Fruit fly (Drosophila melanogaster) whole organism, embryonic: ENCODE measurements around the gene tbrd-1.

Source experiments
- Atf3 ChIP-seq: fragments of 200-800 bp; sonication (Bioruptor generic); optimal IDR thresholded peaks from 3 replicates; lab custom pipeline; 2016; ENCODE audit warnings: missing biosample characterization, missing genetic modification characterization
- C15 ChIP-seq: fragments of 200-800 bp; sonication (Bioruptor generic); IDR thresholded peaks from 3 replicates; pipeline ENCODE4 v1.3.6; 2022; ENCODE audit warnings: missing biosample characterization, missing genetic modification characterization
- CG10565 ChIP-seq: fragments of 200-800 bp; sonication (Bioruptor generic); optimal IDR thresholded peaks from 3 replicates; lab custom pipeline; 2016; ENCODE audit warnings: missing biosample characterization, mild to moderate bottlenecking, missing genetic modification characterization
- CG12299 ChIP-seq: fragments of 200-800 bp; sonication (Bioruptor generic); optimal IDR thresholded peaks from 2 replicates; lab custom pipeline; 2018; ENCODE audit warnings: missing biosample characterization, mild to moderate bottlenecking, missing genetic modification characterization
- CG1233 ChIP-seq: fragments of 200-800 bp; sonication (Bioruptor generic); optimal IDR thresholded peaks from 4 replicates; lab custom pipeline; 2018; ENCODE audit warnings: missing biosample characterization, mild to moderate bottlenecking, missing genetic modification characterization
- CG13296 ChIP-seq: fragments of 200-800 bp; sonication (Bioruptor generic); optimal IDR thresholded peaks from 3 replicates; lab custom pipeline; 2018; ENCODE audit warnings: missing biosample characterization, mild to moderate bottlenecking, missing genetic modification characterization
- CG13775 ChIP-seq: fragments of 200-800 bp; sonication (Bioruptor generic); optimal IDR thresholded peaks from 3 replicates; lab custom pipeline; 2017; ENCODE audit warnings: missing biosample characterization, mild to moderate bottlenecking, missing genetic modification characterization
- CG14965 ChIP-seq: fragments of 200-800 bp; sonication (Bioruptor generic); optimal IDR thresholded peaks from 2 replicates; lab custom pipeline; 2016; ENCODE audit warnings: missing biosample characterization, missing genetic modification characterization, borderline replicate concordance
- CG17328 ChIP-seq: fragments of 200-800 bp; sonication (Bioruptor generic); IDR thresholded peaks from 2 replicates; pipeline ENCODE4 v1.3.6; 2022; ENCODE audit warnings: missing biosample characterization, missing genetic modification characterization
- CG1832 ChIP-seq: fragments of 200-800 bp; sonication (Bioruptor generic); optimal IDR thresholded peaks from 2 replicates; lab custom pipeline; 2017; ENCODE audit warnings: missing biosample characterization, mild to moderate bottlenecking, missing genetic modification characterization, inconsistent platforms
- CG2116 ChIP-seq: fragments of 200-800 bp; sonication (Bioruptor generic); optimal IDR thresholded peaks from 3 replicates; lab custom pipeline; 2018; ENCODE audit warnings: missing biosample characterization, mild to moderate bottlenecking, missing genetic modification characterization
- CG33213 ChIP-seq: fragments of 200-800 bp; sonication (Bioruptor generic); optimal IDR thresholded peaks from 3 replicates; lab custom pipeline; 2016; ENCODE audit warnings: missing biosample characterization, missing genetic modification characterization
- CG4282 ChIP-seq: fragments of 200-800 bp; sonication (Bioruptor generic); optimal IDR thresholded peaks from 2 replicates; lab custom pipeline; 2016; ENCODE audit warnings: missing biosample characterization, missing genetic modification characterization
- CG43689 ChIP-seq: fragments of 200-800 bp; sonication (Bioruptor generic); IDR thresholded peaks from 2 replicates; pipeline ENCODE4 v1.3.6; 2022; ENCODE audit warnings: missing biosample characterization, missing genetic modification characterization
- CG4730 ChIP-seq: fragments of 200-800 bp; sonication (Bioruptor generic); IDR thresholded peaks from 2 replicates; pipeline ENCODE4 v1.3.6; 2022; ENCODE audit warnings: missing biosample characterization, missing genetic modification characterization
- CG4820 ChIP-seq: fragments of 200-800 bp; sonication (Bioruptor generic); optimal IDR thresholded peaks from 3 replicates; lab custom pipeline; 2016; ENCODE audit warnings: missing biosample characterization, missing genetic modification characterization
- CG5180 ChIP-seq: fragments of 200-800 bp; sonication (Bioruptor generic); optimal IDR thresholded peaks from 3 replicates; lab custom pipeline; 2017; ENCODE audit warnings: missing biosample characterization, missing genetic modification characterization, mild to moderate bottlenecking, moderate library complexity, missing genetic modification reagents
- CkIIα-i1 ChIP-seq: fragments of 200-800 bp; sonication (Bioruptor generic); IDR thresholded peaks from 2 replicates; pipeline ENCODE4 v1.3.6; 2022; ENCODE audit warnings: missing biosample characterization, missing genetic modification characterization
- H15 ChIP-seq: fragments of 200-800 bp; sonication (Bioruptor generic); IDR thresholded peaks from 3 replicates; pipeline ENCODE4 v1.3.6; 2022; ENCODE audit warnings: missing biosample characterization, missing genetic modification characterization
- Hand ChIP-seq: fragments of 200-800 bp; sonication (Bioruptor generic); optimal IDR thresholded peaks from 2 replicates; lab custom pipeline; 2017; ENCODE audit warnings: mild to moderate bottlenecking, missing biosample characterization, missing genetic modification reagents, missing genetic modification characterization
- HmgD ChIP-seq: fragments of 200-800 bp; sonication (Bioruptor generic); optimal IDR thresholded peaks from 3 replicates; lab custom pipeline; 2016; ENCODE audit warnings: missing biosample characterization, missing genetic modification characterization
- MTF-1 ChIP-seq: fragments of 200-800 bp; sonication (Bioruptor generic); optimal IDR thresholded peaks from 2 replicates; lab custom pipeline; 2018; ENCODE audit warnings: missing biosample characterization, mild to moderate bottlenecking, missing genetic modification characterization, borderline replicate concordance
- NC2α ChIP-seq: fragments of 200-800 bp; sonication (Bioruptor generic); optimal IDR thresholded peaks from 2 replicates; lab custom pipeline; 2016; ENCODE audit warnings: missing biosample characterization, missing genetic modification characterization
- NfI ChIP-seq: fragments of 200-800 bp; sonication (Bioruptor generic); optimal IDR thresholded peaks from 3 replicates; lab custom pipeline; 2018; ENCODE audit warnings: missing biosample characterization, mild to moderate bottlenecking, missing genetic modification characterization, moderate library complexity
- Opbp ChIP-seq: fragments of 200-800 bp; sonication (Bioruptor generic); IDR thresholded peaks from 3 replicates; pipeline ENCODE4 v1.3.6; 2022; ENCODE audit warnings: missing biosample characterization, missing genetic modification characterization; ENCODE audit not compliant: partially characterized antibody
- Rfx ChIP-seq: fragments of 200-800 bp; sonication (Bioruptor generic); IDR thresholded peaks from 2 replicates; pipeline ENCODE4 v1.3.6; 2022; ENCODE audit warnings: missing biosample characterization, missing genetic modification characterization
- Rx ChIP-seq: fragments of 200-800 bp; sonication (Bioruptor generic); IDR thresholded peaks from 2 replicates; pipeline ENCODE4 v1.3.6; 2022; ENCODE audit warnings: missing biosample characterization, missing genetic modification characterization
- YL-1 ChIP-seq: fragments of 200-800 bp; sonication (Bioruptor generic); optimal IDR thresholded peaks from 3 replicates; lab custom pipeline; 2017; ENCODE audit warnings: missing biosample characterization, mild to moderate bottlenecking, missing genetic modification characterization
- ara ChIP-seq: fragments of 200-800 bp; sonication (Bioruptor generic); IDR thresholded peaks from 2 replicates; pipeline ENCODE4 v1.3.6; 2022; ENCODE audit warnings: missing biosample characterization, missing genetic modification characterization
- ase ChIP-seq: fragments of 200-800 bp; sonication (Bioruptor generic); IDR thresholded peaks from 3 replicates; pipeline ENCODE4 v1.3.6; 2022; ENCODE audit warnings: missing biosample characterization, missing genetic modification characterization
- ato ChIP-seq: fragments of 200-800 bp; sonication (Bioruptor generic); IDR thresholded peaks from 2 replicates; pipeline ENCODE4 v1.3.6; 2022; ENCODE audit warnings: missing biosample characterization, missing genetic modification characterization; ENCODE audit not compliant: partially characterized antibody
- bigmax ChIP-seq: fragments of 200-800 bp; sonication (Bioruptor generic); optimal IDR thresholded peaks from 2 replicates; lab custom pipeline; 2018; ENCODE audit warnings: missing biosample characterization, mild to moderate bottlenecking, missing genetic modification characterization
- btn ChIP-seq: fragments of 200-800 bp; sonication (Bioruptor generic); optimal IDR thresholded peaks from 2 replicates; lab custom pipeline; 2016; ENCODE audit warnings: missing biosample characterization, missing genetic modification characterization
- cwo ChIP-seq: fragments of 200-800 bp; sonication (Bioruptor generic); optimal IDR thresholded peaks from 3 replicates; lab custom pipeline; 2017; ENCODE audit warnings: missing biosample characterization, missing genetic modification characterization, mild to moderate bottlenecking, moderate library complexity, missing genetic modification reagents
- dati ChIP-seq: fragments of 200-800 bp; sonication (Bioruptor generic); IDR thresholded peaks from 2 replicates; pipeline ENCODE4 v1.3.6; 2022; ENCODE audit warnings: missing biosample characterization, missing genetic modification characterization
- dmrt99B ChIP-seq: fragments of 200-800 bp; sonication (Bioruptor generic); optimal IDR thresholded peaks from 2 replicates; lab custom pipeline; 2018; ENCODE audit warnings: missing biosample characterization, mild to moderate bottlenecking, missing genetic modification characterization, moderate library complexity
- gcm2 ChIP-seq: fragments of 200-800 bp; sonication (Bioruptor generic); optimal IDR thresholded peaks from 2 replicates; lab custom pipeline; 2016; ENCODE audit warnings: missing biosample characterization, missing genetic modification characterization
- ind ChIP-seq: fragments of 200-800 bp; sonication (Bioruptor generic); optimal IDR thresholded peaks from 3 replicates; lab custom pipeline; 2016; ENCODE audit warnings: missing biosample characterization, missing genetic modification characterization
- kah ChIP-seq: fragments of 200-800 bp; sonication (Bioruptor generic); optimal IDR thresholded peaks from 2 replicates; lab custom pipeline; 2018; ENCODE audit warnings: missing biosample characterization, mild to moderate bottlenecking, missing genetic modification characterization
- ken ChIP-seq: fragments of 200-800 bp; sonication (Bioruptor generic); IDR thresholded peaks from 3 replicates; pipeline ENCODE4 v1.3.6; 2022; ENCODE audit warnings: missing biosample characterization, missing genetic modification characterization
- lola ChIP-seq, 3 experiments: fragments of >200 bp in 2 of 3; fragments of 200-800 bp in 1 of 3; sonication (Bioruptor generic) in 1 of 3; optimal IDR thresholded peaks; 2 replicates each; lab custom pipeline; 2017 to 2019; ENCODE audit warnings: missing biosample characterization in 3 of 3, missing genetic modification characterization in 3 of 3, mild to moderate bottlenecking in 1 of 3, moderate library complexity in 1 of 3
- nerfin-2 ChIP-seq: fragments of 200-800 bp; sonication (Bioruptor generic); IDR thresholded peaks from 2 replicates; pipeline ENCODE4 v1.3.6; 2022; ENCODE audit warnings: missing biosample characterization, missing genetic modification characterization; ENCODE audit not compliant: partially characterized antibody
- pfk ChIP-seq: fragments of 200-800 bp; sonication (Bioruptor generic); optimal IDR thresholded peaks from 2 replicates; lab custom pipeline; 2018; ENCODE audit warnings: missing biosample characterization, mild to moderate bottlenecking, missing genetic modification characterization, moderate library complexity
- repo ChIP-seq: fragments of 200-800 bp; sonication (Bioruptor generic); optimal IDR thresholded peaks from 2 replicates; lab custom pipeline; 2016; ENCODE audit warnings: missing biosample characterization, missing genetic modification characterization
- salm ChIP-seq: fragments of 200-800 bp; sonication (Bioruptor generic); optimal IDR thresholded peaks from 2 replicates; lab custom pipeline; 2018; ENCODE audit warnings: missing biosample characterization, mild to moderate bottlenecking, missing genetic modification characterization
- sug ChIP-seq: fragments of 200-800 bp; optimal IDR thresholded peaks from 2 replicates; lab custom pipeline; 2019; ENCODE audit warnings: missing biosample characterization, mild to moderate bottlenecking, missing genetic modification characterization, moderate library complexity
- tna ChIP-seq: fragments of 200-800 bp; sonication (Bioruptor generic); IDR thresholded peaks from 2 replicates; pipeline ENCODE4 v1.3.6; 2022; ENCODE audit warnings: missing biosample characterization, missing genetic modification characterization; ENCODE audit not compliant: partially characterized antibody
- z ChIP-seq: fragments of 200-800 bp; sonication (Bioruptor generic); IDR thresholded peaks from 3 replicates; pipeline ENCODE4 v1.3.6; 2022; ENCODE audit warnings: missing biosample characterization, missing genetic modification characterization

tbrd-1 gene

DNA sequence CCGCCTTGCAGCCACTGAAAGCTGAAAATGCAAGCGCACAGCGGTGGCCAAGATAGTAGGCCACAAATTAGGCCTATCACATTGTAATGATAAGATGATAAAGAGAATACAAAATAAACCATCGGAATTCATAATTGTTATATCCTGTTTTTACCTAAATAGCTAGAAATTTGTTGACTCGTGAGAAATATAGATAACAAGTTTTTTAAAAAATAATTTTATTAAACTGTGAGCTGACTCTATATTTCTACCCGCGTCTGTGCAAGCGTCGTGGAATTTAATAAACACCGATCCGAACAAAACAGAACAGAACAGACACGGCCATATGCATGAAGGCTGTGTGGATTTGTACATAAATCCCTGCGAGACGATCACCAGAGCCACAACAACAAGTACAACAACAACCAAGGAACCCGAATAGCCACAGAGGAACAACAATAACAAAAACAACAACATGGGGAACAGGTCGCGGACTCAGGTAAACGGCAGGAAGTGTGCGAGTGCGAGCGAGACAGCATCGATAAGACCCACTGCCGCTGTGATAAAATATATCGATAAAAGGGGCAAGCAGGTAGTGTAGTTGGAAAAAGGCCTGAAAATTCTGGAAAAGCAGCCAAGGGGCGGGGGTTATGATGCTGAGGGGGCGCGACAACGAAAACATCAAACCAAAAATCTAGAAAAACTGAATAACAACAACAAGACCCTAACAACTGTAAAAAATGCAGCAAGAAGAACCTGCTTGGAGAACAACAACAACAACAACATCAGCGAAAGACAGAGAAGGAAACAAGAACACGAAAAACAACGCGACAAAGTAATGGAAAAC is 6.9 kb downstream of the tbrd-1 start (continued):
- TF ChIP-seq MTF-1 (GFP tag; lab: Kevin White, UChicago), result peak; percentile 66
- TF ChIP-seq btn (GFP tag; lab: Kevin White, UChicago), result peak; percentile 63
- TF ChIP-seq ara (GFP tag; lab: Robert Waterston, UW), result peak; percentile 92
- peak; percentile 74; the same call in 2 of the 3 replicates for TF ChIP-seq H15 (GFP tag; lab: Robert Waterston, UW)
- TF ChIP-seq C15, result 0 out of 3 replicates have a peak, but pooled peaks have one; percentile 35
- peak; percentile 18 for TF ChIP-seq sug
- TF ChIP-seq CG4820 (GFP tag; lab: Kevin White, UChicago), result peak; percentile 89
- peak; percentile 80 for TF ChIP-seq salm (tag; lab: Kevin White, UChicago)
- peak; percentile 71 for TF ChIP-seq ind (GFP tag; lab: Kevin White, UChicago)
- TF ChIP-seq dati (GFP tag; lab: Robert Waterston, UW), result 0 out of 2 replicates have a peak, but pooled peaks have one; percentile 56
- no peak for TF ChIP-seq Opbp (GFP tag; lab: Robert Waterston, UW)
- peak; percentile 45; the same call in 1 of the 2 replicates for TF ChIP-seq CG43689
- peak; percentile 67 for TF ChIP-seq Atf3 (GFP tag; lab: Kevin White, UChicago)
- peak; percentile 92 for TF ChIP-seq dmrt99B (tag; lab: Kevin White, UChicago)
- peak in 1 of 3 experiments; percentile 96 for TF ChIP-seq lola (GFP tag; optimal IDR thresholded peaks at IDR 0.05; lab: Kevin White, UChicago)
- TF ChIP-seq ato (GFP tag; lab: Robert Waterston, UW), result no peak
- peak; percentile 90 for TF ChIP-seq CG17328 (GFP tag; lab: Robert Waterston, UW)
- TF ChIP-seq Rx, result peak; percentile 59
- TF ChIP-seq CG5180, result peak; percentile 76
- TF ChIP-seq CG12299 (tag; lab: Kevin White, UChicago), result peak; percentile 84
- TF ChIP-seq Hand (GFP tag; lab: Kevin White, UChicago), result peak; percentile 32
- TF ChIP-seq HmgD (GFP tag; lab: Kevin White, UChicago), result no peak
- TF ChIP-seq pfk (GFP tag; lab: Kevin White, UChicago), result no peak
- TF ChIP-seq kah, result peak; percentile 60
- TF ChIP-seq gcm2, result peak; percentile 76
- no peak for TF ChIP-seq CG14965 (GFP tag; lab: Kevin White, UChicago)
- peak; percentile 71 for TF ChIP-seq CG1233 (GFP tag; lab: Kevin White, UChicago)
- peak; percentile 25 for TF ChIP-seq YL-1 (GFP tag; lab: Kevin White, UChicago)
- peak; percentile 46 for TF ChIP-seq CG33213 (GFP tag; lab: Kevin White, UChicago)
- peak; percentile 60 for TF ChIP-seq cwo (GFP tag; lab: Kevin White, UChicago)
- TF ChIP-seq NfI, result peak; percentile 73
- no peak for TF ChIP-seq bigmax
- TF ChIP-seq repo (GFP tag; lab: Kevin White, UChicago), result peak; percentile 42
- TF ChIP-seq CG10565 (GFP tag; lab: Kevin White, UChicago), result peak; percentile 41
- TF ChIP-seq ase (GFP tag; lab: Robert Waterston, UW), result peak; percentile 78; the same call in 2 of the 3 replicates
- peak; percentile 82 for TF ChIP-seq CG13775 (GFP tag; lab: Kevin White, UChicago)
- TF ChIP-seq nerfin-2, result no peak
- peak; percentile 64 for TF ChIP-seq CG4730 (GFP tag; lab: Robert Waterston, UW)
- TF ChIP-seq CG2116 (GFP tag; lab: Kevin White, UChicago), result peak; percentile 59
- no peak for TF ChIP-seq tna (GFP tag; lab: Robert Waterston, UW)
- peak; percentile 50 for TF ChIP-seq NC2α
- TF ChIP-seq CG1832 (GFP tag; lab: Kevin White, UChicago), result peak; percentile 65
- peak; percentile 40; the same call in 1 of the 3 replicates for TF ChIP-seq z
- peak; percentile 63 for TF ChIP-seq Rfx
- peak; percentile 52 for TF ChIP-seq CG13296 (GFP tag; lab: Kevin White, UChicago)
- peak; percentile 76; the same call in 2 of the 3 replicates for TF ChIP-seq ken (GFP tag; lab: Robert Waterston, UW)
- TF ChIP-seq CkIIα-i1 (GFP tag; lab: Robert Waterston, UW), result no peak
- no peak for TF ChIP-seq CG4282
